Worm (Caenorhabditis elegans) whole organism, L4 larva: ENCODE data around the gene idpc-2.

ENCODE experiments used
- F44E2.7 ChIP-seq: fragments of 200-800 bp; sonication (Bioruptor generic); IDR thresholded peaks from 2 replicates; pipeline ENCODE4 v2.1.2; 2022; ENCODE audit warnings: missing genetic modification characterization, missing compliant biosample characterization
- aha-1 ChIP-seq: fragments of 150-350 bp; peaks from one replicate; lab custom pipeline; 2014; ENCODE audit warnings: missing biosample characterization, missing genetic modification characterization
- aly-2 ChIP-seq: sonication (generic microtip); optimal IDR thresholded peaks from 2 replicates; lab custom pipeline; 2018; ENCODE audit warnings: missing biosample characterization, missing genetic modification characterization
- ama-1 ChIP-seq: fragments of 150-350 bp; optimal IDR thresholded peaks from 2 replicates; lab custom pipeline; 2014; ENCODE audit warnings: inconsistent platforms, mixed read lengths
- daf-16 ChIP-seq, 3 experiments: sonication (generic microtip); optimal IDR thresholded peaks; 2 replicates each; lab custom pipeline; 2016 to 2017; ENCODE audit warnings: missing genetic modification characterization in 3 of 3, missing genetic modification reagents in 3 of 3, mild to moderate bottlenecking in 2 of 3, missing compliant biosample characterization in 2 of 3, missing biosample characterization in 1 of 3, moderate library complexity in 1 of 3
- dmd-6 ChIP-seq: fragments of 200-800 bp; sonication (Bioruptor generic); IDR thresholded peaks from 2 replicates; pipeline ENCODE4 v1.3.6; 2022; ENCODE audit warnings: missing genetic modification reagents, missing genetic modification characterization, missing compliant biosample characterization
- dmd-8 ChIP-seq: fragments of 200-800 bp; sonication (Bioruptor generic); IDR thresholded peaks from 2 replicates; pipeline ENCODE4 v1.3.6; 2022; ENCODE audit warnings: missing genetic modification characterization, missing compliant biosample characterization
- dmd-9 ChIP-seq: fragments of 200-800 bp; sonication (Bioruptor generic); IDR thresholded peaks from 2 replicates; pipeline ENCODE4 v1.3.6; 2022; ENCODE audit warnings: missing genetic modification reagents, missing genetic modification characterization, missing compliant biosample characterization
- dve-1 ChIP-seq: sonication (generic microtip); optimal IDR thresholded peaks from 2 replicates; lab custom pipeline; 2017; ENCODE audit warnings: antibody characterized with exemption, mild to moderate bottlenecking, missing genetic modification characterization, missing compliant biosample characterization; ENCODE audit not compliant: insufficient read depth
- hif-1 ChIP-seq, 2 experiments: sonication (generic microtip); optimal IDR thresholded peaks; 2 replicates each; lab custom pipeline; 2016 to 2017; ENCODE audit warnings: missing compliant biosample characterization in 2 of 2, missing genetic modification characterization in 2 of 2, missing genetic modification reagents in 2 of 2, missing genotype in 2 of 2, mild to moderate bottlenecking in 1 of 2
- hlh-11 ChIP-seq: fragments of 200-800 bp; sonication (Bioruptor generic); optimal IDR thresholded peaks from 2 replicates; lab custom pipeline; 2018; ENCODE audit warnings: mild to moderate bottlenecking, missing genetic modification characterization, missing compliant biosample characterization
- hlh-30 ChIP-seq: sonication (generic microtip); optimal IDR thresholded peaks from 2 replicates; lab custom pipeline; 2017; ENCODE audit warnings: antibody characterized with exemption, mild to moderate bottlenecking, missing genetic modification characterization, missing compliant biosample characterization; ENCODE audit not compliant: insufficient read depth
- hmg-1.1 ChIP-seq: fragments of 200-800 bp; sonication (Bioruptor generic); IDR thresholded peaks from 2 replicates; pipeline ENCODE4 v1.3.6; 2022; ENCODE audit warnings: missing genetic modification reagents, missing genetic modification characterization, missing compliant biosample characterization
- jun-1 ChIP-seq: fragments of 150-350 bp; optimal IDR thresholded peaks from 2 replicates; lab custom pipeline; 2014; ENCODE audit warnings: missing biosample characterization, missing genetic modification reagents, missing genetic modification characterization
- lin-1 ChIP-seq: fragments of 200-800 bp; sonication (Bioruptor generic); IDR thresholded peaks from 2 replicates; pipeline ENCODE4 v1.3.6; 2022; ENCODE audit warnings: missing genetic modification reagents, missing genetic modification characterization, missing compliant biosample characterization
- lin-38 ChIP-seq: fragments of 200-800 bp; sonication (Bioruptor generic); IDR thresholded peaks from 2 replicates; pipeline ENCODE4 v1.3.6; 2022; ENCODE audit warnings: missing genetic modification reagents, missing genetic modification characterization, missing compliant biosample characterization
- mdl-1 ChIP-seq, 2 experiments: fragments of 150-350 bp in 1 of 2; sonication (generic microtip) in 1 of 2; optimal IDR thresholded peaks; 2 replicates each; lab custom pipeline; 2014 to 2017; ENCODE audit warnings: missing biosample characterization in 2 of 2, missing genetic modification characterization in 2 of 2
- mdt-29 ChIP-seq: fragments of 200-800 bp; sonication (Bioruptor generic); IDR thresholded peaks from 2 replicates; pipeline ENCODE4 v1.3.6; 2022; ENCODE audit warnings: missing genetic modification reagents, missing genetic modification characterization, missing compliant biosample characterization
- mxl-2 ChIP-seq: fragments of 200-800 bp; sonication (Bioruptor generic); conservative IDR thresholded peaks from 2 replicates; pipeline ENCODE4 v1.3.6; 2022; ENCODE audit warnings: missing genetic modification reagents, missing genetic modification characterization, missing compliant biosample characterization
- mxl-3 ChIP-seq: fragments of 200-800 bp; sonication (Bioruptor generic); optimal IDR thresholded peaks from 2 replicates; lab custom pipeline; 2018; ENCODE audit warnings: mild to moderate bottlenecking, missing genetic modification characterization, missing compliant biosample characterization
- nhr-111 ChIP-seq: fragments of 200-800 bp; sonication (Bioruptor generic); optimal IDR thresholded peaks from 2 replicates; lab custom pipeline; 2018; ENCODE audit warnings: mild to moderate bottlenecking, missing genetic modification characterization, missing compliant biosample characterization
- nhr-28 ChIP-seq: fragments of 150-350 bp; optimal IDR thresholded peaks from 2 replicates; lab custom pipeline; 2014; ENCODE audit warnings: missing biosample characterization, missing genetic modification characterization
- nhr-42 ChIP-seq: fragments of 200-800 bp; sonication (Bioruptor generic); IDR thresholded peaks from 2 replicates; pipeline ENCODE4 v1.3.6; 2022; ENCODE audit warnings: missing genetic modification characterization, missing compliant biosample characterization
- nhr-76 ChIP-seq: fragments of 150-350 bp; optimal IDR thresholded peaks from 2 replicates; lab custom pipeline; 2014; ENCODE audit warnings: missing biosample characterization, missing genetic modification characterization
- nhr-77 ChIP-seq: fragments of 150-350 bp; optimal IDR thresholded peaks from 2 replicates; lab custom pipeline; 2014; ENCODE audit warnings: missing biosample characterization, missing genetic modification characterization
- pqm-1 ChIP-seq: sonication (generic microtip); optimal IDR thresholded peaks from 2 replicates; lab custom pipeline; 2017; ENCODE audit warnings: missing biosample characterization, missing genetic modification characterization
- sdz-12 ChIP-seq: fragments of 200-800 bp; sonication (Bioruptor generic); optimal IDR thresholded peaks from 2 replicates; lab custom pipeline; 2018; ENCODE audit warnings: mild to moderate bottlenecking, missing genetic modification characterization, missing compliant biosample characterization
- skn-1 ChIP-seq: fragments of 150-350 bp; optimal IDR thresholded peaks from 2 replicates; lab custom pipeline; 2014; ENCODE audit warnings: missing biosample characterization, missing genetic modification characterization
- unc-39 ChIP-seq: sonication (generic microtip); optimal IDR thresholded peaks from 2 replicates; lab custom pipeline; 2017; ENCODE audit warnings: missing biosample characterization, missing genetic modification characterization
- ztf-11 ChIP-seq: fragments of 150-350 bp; optimal IDR thresholded peaks from 2 replicates; lab custom pipeline; 2014; ENCODE audit warnings: missing biosample characterization, missing genetic modification characterization
- ztf-7 ChIP-seq: fragments of 150-350 bp; optimal IDR thresholded peaks from 2 replicates; lab custom pipeline; 2014; ENCODE audit warnings: missing biosample characterization, missing genetic modification characterization

The idpc-2 gene

DNA sequence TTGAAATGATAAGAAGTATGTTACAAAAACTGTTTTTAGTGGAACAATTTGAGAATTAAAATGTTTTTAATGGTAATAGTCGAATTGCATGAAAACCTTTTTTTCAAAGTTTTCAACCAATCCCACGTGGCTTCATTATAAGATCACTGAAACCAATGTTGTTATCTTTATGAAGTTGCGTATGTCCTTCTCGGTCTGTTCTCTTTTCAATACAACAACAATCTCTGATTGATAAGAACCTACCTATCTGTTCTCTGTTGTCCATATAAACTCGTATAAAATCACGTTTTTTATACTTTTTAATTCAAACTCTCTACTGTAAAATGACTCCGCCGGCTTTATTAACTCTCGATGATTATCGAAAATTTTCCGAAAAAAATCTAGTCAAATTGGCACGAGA lies 17.8 kb downstream of the idpc-2 start, which contains the start of gene F41E6.5:
Gene F41E6.5, plus strand, starts transcription at position 209 of the 400 bp plus-strand sequence.
- TF ChIP-seq nhr-77 (tag; lab: Kevin White, UChicago): peak; percentile 59
- TF ChIP-seq hif-1 (tag; optimal IDR thresholded peaks at IDR 0.05; lab: Kevin White, UChicago): peak in 1 of 2 experiments; percentile 18
- no peak for TF ChIP-seq daf-16 (GFP tag; optimal IDR thresholded peaks at IDR 0.05; lab: Kevin White, UChicago)
- peak; percentile 90 for TF ChIP-seq daf-16 (tag; optimal IDR thresholded peaks at IDR 0.05; lab: Kevin White, UChicago)
- no peak for TF ChIP-seq aha-1 (tag; lab: Kevin White, UChicago)
- peak; percentile 73 for TF ChIP-seq dve-1 (tag; lab: Kevin White, UChicago)
- no peak for TF ChIP-seq ama-1 (lab: Kevin White, UChicago)
- peak; percentile 48 for TF ChIP-seq hlh-30 (tag; lab: Kevin White, UChicago)
- no peak for TF ChIP-seq aly-2 (tag; lab: Kevin White, UChicago)
- peak; percentile 63 for TF ChIP-seq mxl-3 (GFP tag; lab: Kevin White, UChicago)
- TF ChIP-seq nhr-76 (tag; lab: Kevin White, UChicago): no peak
- TF ChIP-seq mdl-1 (tag; optimal IDR thresholded peaks at IDR 0.05; lab: Kevin White, UChicago): peak in 1 of 2 experiments; percentile 79
- TF ChIP-seq pqm-1 (tag; lab: Kevin White, UChicago): peak; percentile 54
- peak; percentile 66 for TF ChIP-seq hlh-11 (tag; lab: Kevin White, UChicago)
- TF ChIP-seq nhr-28 (tag; lab: Kevin White, UChicago): peak; percentile 74
- peak; percentile 65 for TF ChIP-seq dmd-6 (GFP tag; lab: Robert Waterston, UW)

ce11 chrV:8602638-8603037 lies 18.5 kb downstream of the idpc-2 start, which contains the start of gene F41E6.15:
Gene F41E6.15 (minus strand): TSS chrV:8602738.
- TF ChIP-seq aha-1 (tag; lab: Kevin White, UChicago): peak; percentile 4
- no peak for TF ChIP-seq sdz-12 (GFP tag; lab: Kevin White, UChicago)
- TF ChIP-seq, all 104 proteins: peak for 1

ce11 chrV:8601420-8601819 lies 19.7 kb downstream of the idpc-2 start, which contains the start of gene F41E6.8:
Gene F41E6.8 (minus strand): TSS chrV:8601520.
- no peak for TF ChIP-seq F44E2.7 (GFP tag; lab: Robert Waterston, UW)
- no peak for TF ChIP-seq ztf-7
- no peak for TF ChIP-seq hmg-1.1 (GFP tag; lab: Robert Waterston, UW)

DNA sequence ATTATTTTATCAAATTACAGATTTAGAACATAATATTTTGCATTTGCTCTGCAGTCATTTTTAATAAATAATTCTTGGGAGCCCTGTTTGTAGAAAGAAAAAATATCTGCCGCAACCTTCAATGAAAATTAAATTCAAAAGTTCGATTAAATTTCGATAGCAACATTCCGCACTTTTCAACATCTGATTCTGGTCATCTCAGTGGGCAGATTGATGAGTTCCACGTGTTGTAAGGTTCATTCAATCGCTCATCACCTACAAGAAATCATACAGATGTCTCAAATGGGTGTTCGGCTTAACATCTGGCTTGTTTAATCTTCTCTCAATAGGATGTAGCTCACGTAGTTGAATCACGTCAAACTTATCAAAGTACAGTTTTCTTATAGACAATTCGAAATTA lies 21.2 kb downstream of the idpc-2 start:
- TF ChIP-seq sdz-12 (GFP tag; lab: Kevin White, UChicago) (no peak), nhr-77 (tag; lab: Kevin White, UChicago) (no peak), ztf-11 (tag; lab: Kevin White, UChicago) (no peak), skn-1 (tag; lab: Kevin White, UChicago) (no peak), dmd-9 (GFP tag; lab: Robert Waterston, UW) (no peak), lin-1 (GFP tag; lab: Robert Waterston, UW) (no peak), unc-39 (tag; lab: Kevin White, UChicago) (no peak), dve-1 (tag; lab: Kevin White, UChicago) (no peak), mdt-29 (GFP tag; lab: Robert Waterston, UW) (no peak), F44E2.7 (GFP tag; lab: Robert Waterston, UW) (no peak), lin-38 (GFP tag; lab: Robert Waterston, UW) (no peak), dmd-8 (GFP tag; lab: Robert Waterston, UW) (no peak), dmd-6 (GFP tag; lab: Robert Waterston, UW) (no peak), mxl-2 (GFP tag; lab: Robert Waterston, UW) (no peak), nhr-111 (GFP tag; lab: Kevin White, UChicago) (no peak), nhr-42 (GFP tag; lab: Robert Waterston, UW) (no peak)

DNA sequence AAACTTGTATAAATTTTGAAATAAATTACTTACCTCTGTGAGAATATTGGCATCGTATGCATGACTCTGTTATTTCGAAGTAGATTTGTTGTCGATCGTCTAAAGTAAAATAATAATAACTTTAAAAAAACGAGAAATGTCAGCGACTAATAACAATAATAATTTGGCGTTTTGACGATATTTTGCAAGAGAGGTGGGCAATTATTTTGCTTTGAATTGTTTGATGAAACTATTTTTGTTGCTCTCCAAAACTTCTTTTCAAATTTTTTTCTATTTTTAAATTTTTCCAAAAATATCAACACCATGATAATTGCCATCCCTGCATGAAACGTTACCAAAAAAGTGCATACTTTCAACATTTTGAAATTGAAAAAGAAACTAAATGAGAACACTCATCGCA lies 21.9 kb downstream of the idpc-2 start, which contains the start of gene F41E6.7:
Gene F41E6.7, minus strand, starts transcription at position 101 of the 400 bp plus-strand sequence.
- no peak for TF ChIP-seq jun-1 (tag; lab: Kevin White, UChicago)
